Fruit fly (Drosophila melanogaster): ENCODE measurements around the gene RpS15Aa.

- TF ChIP-seq psq (optimal IDR thresholded peaks at IDR 0.05) = no peak
- no peak for TF ChIP-seq Myc (optimal IDR thresholded peaks at IDR 0.05)
Observed at dm6 chrX:13307189-13307588, 30.3 kb downstream of the RpS15Aa start.

Measured in Kc167 (cell line).